Worm (Caenorhabditis elegans): ENCODE data around the gene T20B12.4.

ce11 chrIII:7395354-7395753 lies 27.8 kb downstream of the T20B12.4 start, which contains the start of gene lgc-50:
- TF ChIP-seq nhr-90 (tag; optimal IDR thresholded peaks at IDR 0.05), result no peak
- no peak for TF ChIP-seq efl-1 (GFP tag; optimal IDR thresholded peaks at IDR 0.05)

Data from whole organism, young adult.